Fruit fly (Drosophila melanogaster) whole organism, prepupa: ENCODE results near the gene CG1840.

Experiments used
- CG10631 ChIP-seq: fragments of 200-800 bp; sonication (Bioruptor generic); optimal IDR thresholded peaks from 2 replicates; lab custom pipeline; 2016; ENCODE audit warnings: missing biosample characterization, missing genetic modification characterization
- CG10669 ChIP-seq: fragments of 200-800 bp; sonication (Bioruptor generic); optimal IDR thresholded peaks from 3 replicates; lab custom pipeline; 2018; ENCODE audit warnings: missing biosample characterization, mild to moderate bottlenecking, missing genetic modification characterization, moderate library complexity
- CG11294 ChIP-seq: fragments of 200-800 bp; sonication (Bioruptor generic); IDR thresholded peaks from 2 replicates; pipeline ENCODE4 v1.3.6; 2022; ENCODE audit warnings: missing biosample characterization, missing genetic modification characterization
- CG11762 ChIP-seq: fragments of 200-800 bp; sonication (Bioruptor generic); optimal IDR thresholded peaks from 3 replicates; lab custom pipeline; 2016; ENCODE audit warnings: missing biosample characterization, missing genetic modification characterization; ENCODE audit not compliant: insufficient read depth
- CG11902 ChIP-seq: fragments of 200-800 bp; sonication (Bioruptor generic); optimal IDR thresholded peaks from 3 replicates; lab custom pipeline; 2016; ENCODE audit warnings: missing biosample characterization, missing genetic modification characterization
- CG15336 ChIP-seq: fragments of 200-800 bp; sonication (Bioruptor generic); IDR thresholded peaks from 2 replicates; pipeline ENCODE4 v1.3.6; 2022; ENCODE audit warnings: missing biosample characterization, missing genetic modification characterization
- CG1621 ChIP-seq: fragments of 200-800 bp; sonication (Bioruptor generic); optimal IDR thresholded peaks from 3 replicates; lab custom pipeline; 2018; ENCODE audit warnings: missing biosample characterization, mild to moderate bottlenecking, missing genetic modification characterization
- CG16779 ChIP-seq: fragments of 200-800 bp; sonication (Bioruptor generic); optimal IDR thresholded peaks from 3 replicates; lab custom pipeline; 2017; ENCODE audit warnings: missing biosample characterization, mild to moderate bottlenecking, missing genetic modification characterization
- CG31627 ChIP-seq: fragments of 200-800 bp; sonication (Bioruptor generic); optimal IDR thresholded peaks from 3 replicates; lab custom pipeline; 2016; ENCODE audit warnings: missing biosample characterization, missing genetic modification characterization
- CG3919 ChIP-seq: fragments of 200-800 bp; sonication (Bioruptor generic); optimal IDR thresholded peaks from 3 replicates; lab custom pipeline; 2016; ENCODE audit warnings: missing biosample characterization, missing genetic modification characterization
- CG6163 ChIP-seq: fragments of 200-800 bp; sonication (Bioruptor generic); IDR thresholded peaks from 3 replicates; pipeline ENCODE4 v1.3.6; 2022; ENCODE audit warnings: missing biosample characterization, missing genetic modification characterization
- CG6808 ChIP-seq: fragments of 200-800 bp; sonication (Bioruptor generic); optimal IDR thresholded peaks from 3 replicates; lab custom pipeline; 2017; ENCODE audit warnings: missing biosample characterization, missing genetic modification characterization, mild to moderate bottlenecking, moderate library complexity, missing genetic modification reagents
- CG6854 ChIP-seq: fragments of 200-800 bp; sonication (Bioruptor generic); optimal IDR thresholded peaks from 2 replicates; lab custom pipeline; 2017; ENCODE audit warnings: missing biosample characterization, mild to moderate bottlenecking, missing genetic modification characterization
- CG8319 ChIP-seq: fragments of 200-800 bp; sonication (Bioruptor generic); optimal IDR thresholded peaks from 3 replicates; lab custom pipeline; 2016; ENCODE audit warnings: missing biosample characterization, missing genetic modification characterization
- Eip75B ChIP-seq: fragments of 200-800 bp; sonication (Bioruptor generic); optimal IDR thresholded peaks from 3 replicates; lab custom pipeline; 2016; ENCODE audit warnings: missing biosample characterization, missing genetic modification characterization
- Eip78C ChIP-seq: fragments of 200-800 bp; sonication (Bioruptor generic); peaks from one replicate; lab custom pipeline; 2016; ENCODE audit warnings: missing biosample characterization, missing genetic modification characterization
- Ets96B ChIP-seq: fragments of 200-800 bp; optimal IDR thresholded peaks from 2 replicates; lab custom pipeline; 2019; ENCODE audit warnings: missing biosample characterization, mild to moderate bottlenecking, missing genetic modification characterization, moderate library complexity
- Gug ChIP-seq: fragments of 200-800 bp; sonication (Bioruptor generic); IDR thresholded peaks from 2 replicates; pipeline ENCODE4 v1.3.6; 2022; ENCODE audit warnings: missing biosample characterization, missing genetic modification characterization
- Hr38 ChIP-seq: sonication (Bioruptor generic); optimal IDR thresholded peaks from 2 replicates; lab custom pipeline; 2016; ENCODE audit warnings: missing biosample characterization, missing genetic modification characterization
- Lpt ChIP-seq: fragments of 200-800 bp; sonication (Bioruptor generic); optimal IDR thresholded peaks from 3 replicates; lab custom pipeline; 2016; ENCODE audit warnings: missing biosample characterization, missing genetic modification characterization
- Met ChIP-seq: fragments of 200-800 bp; sonication (Bioruptor generic); optimal IDR thresholded peaks from 3 replicates; lab custom pipeline; 2016; ENCODE audit warnings: missing biosample characterization, missing genetic modification characterization
- OdsH ChIP-seq: fragments of 200-800 bp; sonication (Bioruptor generic); optimal IDR thresholded peaks from 3 replicates; lab custom pipeline; 2016; ENCODE audit warnings: missing biosample characterization, missing genetic modification characterization
- Smox ChIP-seq: fragments of 200-800 bp; sonication (Bioruptor generic); optimal IDR thresholded peaks from 3 replicates; lab custom pipeline; 2016; ENCODE audit warnings: missing biosample characterization, missing genetic modification characterization
- Sox102F ChIP-seq: fragments of 200-800 bp; sonication (Bioruptor generic); optimal IDR thresholded peaks from 2 replicates; lab custom pipeline; 2016; ENCODE audit warnings: missing biosample characterization, mild to moderate bottlenecking, missing genetic modification characterization
- Sox15 ChIP-seq: fragments of 200-800 bp; sonication (Bioruptor generic); optimal IDR thresholded peaks from 3 replicates; lab custom pipeline; 2016; ENCODE audit warnings: missing biosample characterization, missing genetic modification characterization
- achi ChIP-seq: fragments of 200-800 bp; sonication (Bioruptor generic); optimal IDR thresholded peaks from 3 replicates; lab custom pipeline; 2016; ENCODE audit warnings: missing biosample characterization, missing genetic modification characterization
- dsx ChIP-seq: fragments of 200-800 bp; optimal IDR thresholded peaks from 3 replicates; lab custom pipeline; 2019; ENCODE audit warnings: missing biosample characterization, mild to moderate bottlenecking, missing genetic modification characterization, moderate library complexity; ENCODE audit not compliant: poor library complexity, severe bottlenecking
- eg ChIP-seq: fragments of 200-800 bp; sonication (Bioruptor generic); IDR thresholded peaks from 3 replicates; pipeline ENCODE4 v1.3.6; 2022; ENCODE audit warnings: missing biosample characterization, missing genetic modification characterization
- esn ChIP-seq: fragments of 200-800 bp; sonication (Bioruptor generic); optimal IDR thresholded peaks from 2 replicates; lab custom pipeline; 2016; ENCODE audit warnings: missing biosample characterization, mild to moderate bottlenecking, missing genetic modification characterization, moderate library complexity
- fkh ChIP-seq: fragments of 200-800 bp; sonication (Bioruptor generic); optimal IDR thresholded peaks from 3 replicates; lab custom pipeline; 2017; ENCODE audit warnings: missing biosample characterization, mild to moderate bottlenecking, missing genetic modification characterization, moderate library complexity
- pdm3 ChIP-seq: fragments of 200-800 bp; sonication (Bioruptor generic); optimal IDR thresholded peaks from 3 replicates; lab custom pipeline; 2016; ENCODE audit warnings: missing biosample characterization, missing genetic modification characterization
- salr ChIP-seq, 2 experiments: fragments of 200-800 bp; sonication (Bioruptor generic); optimal IDR thresholded peaks; 3 replicates each; lab custom pipeline; 2016 to 2018; ENCODE audit warnings: missing biosample characterization in 2 of 2, missing genetic modification characterization in 2 of 2, mild to moderate bottlenecking in 1 of 2
- spab ChIP-seq: fragments of 200-800 bp; sonication (Bioruptor generic); optimal IDR thresholded peaks from 2 replicates; lab custom pipeline; 2017; ENCODE audit warnings: missing biosample characterization, mild to moderate bottlenecking, missing genetic modification characterization, missing genetic modification reagents
- ss ChIP-seq, 2 experiments: fragments of 200-800 bp; sonication (Bioruptor generic); optimal IDR thresholded peaks; 2 replicates in 1 of 2; 3 replicates in 1 of 2; lab custom pipeline; 2017 to 2018; ENCODE audit warnings: mild to moderate bottlenecking in 2 of 2, missing biosample characterization in 2 of 2, missing genetic modification characterization in 2 of 2, moderate library complexity in 1 of 2
- vri ChIP-seq: fragments of 200-800 bp; sonication (Bioruptor generic); optimal IDR thresholded peaks from 3 replicates; lab custom pipeline; 2016; ENCODE audit warnings: missing biosample characterization, mild to moderate bottlenecking, missing genetic modification characterization

The CG1840 gene

DNA sequence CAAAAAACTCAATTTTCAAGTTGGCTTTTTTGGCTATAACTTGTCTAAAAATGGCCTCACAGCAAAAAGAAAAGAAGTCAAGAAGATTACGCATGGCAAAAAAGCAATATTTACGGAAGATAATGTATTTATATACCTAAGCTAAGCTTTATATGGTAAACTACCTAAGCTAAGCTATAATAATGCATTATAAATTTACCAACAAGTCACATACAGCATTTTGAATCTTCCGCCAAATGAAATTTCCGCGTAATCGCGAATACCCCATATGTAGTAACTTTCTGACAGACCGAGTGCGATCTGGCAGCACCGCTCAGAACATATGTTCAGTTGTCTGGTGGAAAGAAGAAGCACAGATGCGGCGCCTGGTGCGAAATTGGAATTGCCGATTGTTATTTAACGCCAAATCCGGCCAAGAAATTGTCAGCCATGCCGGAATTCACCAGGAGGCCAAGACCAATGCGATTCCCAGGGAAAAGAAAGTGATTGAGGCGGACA is 3.6 kb downstream of the CG1840 start, which contains the start of gene sicily:
Gene sicily, plus strand, starts transcription at position 51 of the 498 bp plus-strand sequence.
- TF ChIP-seq achi (peak; percentile 96), CG1621 (tag; lab: Kevin White, UChicago) (peak; percentile 86), CG11762 (GFP tag; lab: Kevin White, UChicago) (no peak)

DNA sequence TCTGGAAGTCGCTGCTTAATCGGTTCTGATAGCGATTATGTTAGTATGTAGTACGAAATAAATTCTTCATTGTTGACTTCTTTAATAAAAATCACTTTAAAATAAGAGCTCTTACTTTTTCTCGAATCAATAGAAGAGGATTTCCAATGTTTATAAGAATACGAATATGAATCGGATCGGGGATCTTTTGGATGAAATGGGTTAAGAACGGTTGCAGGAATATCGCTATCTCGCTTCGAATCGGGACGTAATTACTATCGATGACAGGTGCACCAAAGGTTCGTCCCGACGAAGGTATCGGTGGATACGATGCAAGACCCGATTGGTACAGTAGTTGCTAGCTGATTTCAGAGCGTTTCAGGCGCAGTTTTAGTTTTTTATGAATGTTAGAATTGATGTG is 5.5 kb downstream of the CG1840 start, which contains the start of gene wisp:
Gene wisp, plus strand, starts transcription at position 301 of the 400 bp plus-strand sequence.
- TF ChIP-seq CG11902 (GFP tag; lab: Kevin White, UChicago) (no peak), pdm3 (GFP tag; lab: Kevin White, UChicago) (no peak), fkh (no peak), salr (GFP tag; optimal IDR thresholded peaks at IDR 0.05; lab: Kevin White, UChicago) (no peak), Sox15 (GFP tag; lab: Kevin White, UChicago) (no peak), Smox (no peak), CG10631 (GFP tag; lab: Kevin White, UChicago) (no peak), esn (GFP tag; lab: Kevin White, UChicago) (no peak), CG3919 (GFP tag; lab: Kevin White, UChicago) (no peak), eg (GFP tag; lab: Robert Waterston, UW) (no peak), spab (GFP tag; lab: Kevin White, UChicago) (no peak), vri (GFP tag; lab: Kevin White, UChicago) (no peak)
- TF ChIP-seq, all 60 proteins: peak for 0

DNA sequence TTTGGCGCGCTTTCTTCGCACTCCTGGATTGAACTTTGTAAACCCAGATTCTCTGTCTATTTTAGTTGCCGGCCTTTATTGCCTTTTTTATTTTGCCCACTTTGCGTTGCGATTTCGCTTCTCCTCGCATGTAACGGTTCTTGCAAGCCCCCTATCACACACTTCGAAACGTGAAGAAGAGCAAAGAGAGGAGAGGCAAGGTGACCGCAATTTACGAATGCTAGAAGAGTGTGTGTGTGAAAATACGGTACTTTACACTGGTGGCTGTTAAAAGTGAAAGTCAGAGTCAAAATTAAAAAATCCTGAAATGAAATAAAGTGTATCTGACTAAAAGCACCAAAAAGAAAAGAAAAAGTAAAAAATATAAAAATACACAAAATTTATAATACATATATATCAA is 6.0 kb downstream of the CG1840 start:
- TF ChIP-seq CG10631 (GFP tag; lab: Kevin White, UChicago) = no peak
- no peak for TF ChIP-seq CG16779 (tag; lab: Kevin White, UChicago)
- no peak for TF ChIP-seq Eip75B
- no peak for TF ChIP-seq Gug (GFP tag; lab: Robert Waterston, UW)
- no peak for TF ChIP-seq achi

DNA sequence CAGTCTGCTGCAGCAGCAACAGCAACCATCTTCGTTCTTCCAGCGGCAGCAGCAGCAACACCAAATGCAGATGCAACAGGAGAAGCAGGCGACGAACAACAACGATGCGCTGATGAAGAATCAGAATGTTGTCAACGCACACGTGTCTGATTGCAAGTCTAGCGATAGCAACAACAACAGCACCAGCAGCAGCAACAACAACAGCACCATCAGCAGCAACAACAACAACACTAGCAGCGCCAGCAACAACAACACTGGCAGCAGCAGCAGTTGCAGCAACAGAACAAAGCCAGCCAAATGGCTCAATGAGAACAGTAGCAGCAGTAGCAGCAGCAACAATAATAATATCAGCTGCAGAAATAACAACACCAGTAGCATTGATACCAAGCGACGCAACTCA is 7.0 kb downstream of the CG1840 start:
- TF ChIP-seq CG3919 (GFP tag; lab: Kevin White, UChicago) (peak; percentile 14), OdsH (no peak), CG1621 (tag; lab: Kevin White, UChicago) (no peak)

DNA sequence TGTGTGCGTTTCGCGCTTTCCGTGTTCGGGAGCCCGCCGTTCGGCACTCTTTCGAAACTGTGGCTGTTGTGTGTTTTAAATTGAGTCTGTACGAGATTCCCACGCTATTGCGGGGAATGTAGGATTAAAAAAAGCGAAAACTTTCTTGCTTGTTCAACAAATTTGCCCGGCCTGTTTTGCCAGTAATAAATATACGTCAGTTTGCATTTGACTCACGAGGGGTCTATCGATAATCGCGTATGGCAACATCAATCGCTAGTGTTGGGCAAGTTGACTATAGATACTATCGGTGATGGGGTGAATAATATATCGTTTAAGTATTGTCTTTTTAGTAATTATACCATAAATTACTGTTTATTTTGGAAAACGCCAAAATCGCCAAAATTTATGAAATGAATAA is 17.0 kb downstream of the CG1840 start, which contains the start of gene Upf1:
Gene Upf1, minus strand, starts transcription at position 228 of the 400 bp plus-strand sequence.
- TF ChIP-seq Hr38 (GFP tag; lab: Kevin White, UChicago) (no peak), esn (GFP tag; lab: Kevin White, UChicago) (peak; percentile 30), CG10631 (GFP tag; lab: Kevin White, UChicago) (peak; percentile 28), CG31627 (peak; percentile 13)

DNA sequence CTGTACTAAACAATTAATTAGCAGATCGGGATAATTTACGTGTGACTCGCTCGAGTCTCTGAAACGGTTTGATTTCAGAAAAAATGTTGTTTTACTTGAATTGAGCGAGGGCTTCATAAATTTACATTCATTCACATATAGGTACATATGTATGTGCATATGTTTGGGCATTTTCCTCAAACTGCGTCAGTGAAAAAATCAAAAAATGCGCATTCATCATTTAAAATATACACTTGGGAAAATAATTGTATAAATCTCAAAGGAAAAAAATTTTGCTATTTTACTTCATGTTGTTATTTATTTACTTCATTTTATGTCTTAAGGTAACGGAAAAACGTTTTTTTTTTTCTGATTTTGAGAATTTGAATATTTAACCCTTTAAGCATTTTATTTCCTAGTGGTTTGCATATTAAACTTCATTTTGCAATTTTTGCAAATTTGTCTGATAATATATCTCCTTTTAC is 18.7 kb downstream of the CG1840 start, which contains the start of gene CG43156:
Gene CG43156, minus strand, starts transcription at position 51 of the 464 bp plus-strand sequence.
- TF ChIP-seq salr (GFP tag; optimal IDR thresholded peaks at IDR 0.05; lab: Kevin White, UChicago) = no peak
- no peak for TF ChIP-seq CG10631 (GFP tag; lab: Kevin White, UChicago)
- TF ChIP-seq CG3919 (GFP tag; lab: Kevin White, UChicago) = no peak
- no peak for TF ChIP-seq CG6808 (GFP tag; lab: Kevin White, UChicago)
- TF ChIP-seq Eip78C = peak; percentile 41
- no peak for TF ChIP-seq fkh
- no peak for TF ChIP-seq Ets96B (tag; lab: Kevin White, UChicago)
- no peak for TF ChIP-seq Sox102F
- no peak for TF ChIP-seq CG8319

DNA sequence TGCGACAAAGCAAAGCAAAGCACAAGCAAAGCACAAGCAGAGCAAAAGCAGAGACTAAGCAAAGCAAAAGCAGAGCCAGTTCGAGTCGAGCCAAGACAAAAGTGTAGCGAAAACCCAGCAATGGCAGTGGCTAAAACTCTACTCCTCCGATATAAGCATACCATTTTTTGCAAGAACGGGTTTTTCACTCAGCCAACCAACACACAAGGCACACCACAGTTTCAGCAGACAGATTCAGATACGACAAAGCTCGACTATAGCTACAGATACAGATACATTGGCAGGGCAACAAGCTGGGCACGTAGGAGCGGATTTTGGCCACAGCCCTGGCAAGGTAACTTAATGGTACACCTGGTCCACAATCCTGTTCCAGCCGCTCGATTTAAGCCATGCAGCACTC is 25.4 kb downstream of the CG1840 start:
- 0 out of 3 replicates have a peak, but pooled peaks have one; percentile 12 for TF ChIP-seq CG6163 (GFP tag; lab: Robert Waterston, UW)
- TF ChIP-seq CG6854 = peak; percentile 41
- no peak for TF ChIP-seq CG10669 (GFP tag; lab: Kevin White, UChicago)
- peak; percentile 56 for TF ChIP-seq Eip78C
- no peak for TF ChIP-seq Gug (GFP tag; lab: Robert Waterston, UW)
- peak; percentile 12 for TF ChIP-seq dsx (GFP tag; lab: Kevin White, UChicago)
- no peak for TF ChIP-seq CG11294 (GFP tag; lab: Robert Waterston, UW)
- TF ChIP-seq Met (GFP tag; lab: Kevin White, UChicago) = no peak
- no peak for TF ChIP-seq Sox15 (GFP tag; lab: Kevin White, UChicago)
- no peak for TF ChIP-seq CG31627
- TF ChIP-seq CG6808 (GFP tag; lab: Kevin White, UChicago) = no peak
- TF ChIP-seq esn (GFP tag; lab: Kevin White, UChicago) = no peak
- peak in 1 of 2 experiments; percentile 27 for TF ChIP-seq ss (GFP tag; optimal IDR thresholded peaks at IDR 0.05; lab: Kevin White, UChicago)
- no peak for TF ChIP-seq OdsH
- TF ChIP-seq Lpt = peak; percentile 34
- TF ChIP-seq CG15336 (GFP tag; lab: Robert Waterston, UW) = no peak
- no peak for TF ChIP-seq CG3919 (GFP tag; lab: Kevin White, UChicago)
- no peak for TF ChIP-seq eg (GFP tag; lab: Robert Waterston, UW)
